Fruit fly (Drosophila melanogaster) whole organism, prepupa: ENCODE measurements around the gene CG44037.

ENCODE experiments used
- CG10669 ChIP-seq: fragments of 200-800 bp; sonication (Bioruptor generic); optimal IDR thresholded peaks from 3 replicates; lab custom pipeline; 2018; ENCODE audit warnings: missing biosample characterization, mild to moderate bottlenecking, missing genetic modification characterization, moderate library complexity
- CG11294 ChIP-seq: fragments of 200-800 bp; sonication (Bioruptor generic); IDR thresholded peaks from 2 replicates; pipeline ENCODE4 v1.3.6; 2022; ENCODE audit warnings: missing biosample characterization, missing genetic modification characterization
- CG11762 ChIP-seq: fragments of 200-800 bp; sonication (Bioruptor generic); optimal IDR thresholded peaks from 3 replicates; lab custom pipeline; 2016; ENCODE audit warnings: missing biosample characterization, missing genetic modification characterization; ENCODE audit not compliant: insufficient read depth
- CG1621 ChIP-seq: fragments of 200-800 bp; sonication (Bioruptor generic); optimal IDR thresholded peaks from 3 replicates; lab custom pipeline; 2018; ENCODE audit warnings: missing biosample characterization, mild to moderate bottlenecking, missing genetic modification characterization
- CG16779 ChIP-seq: fragments of 200-800 bp; sonication (Bioruptor generic); optimal IDR thresholded peaks from 3 replicates; lab custom pipeline; 2017; ENCODE audit warnings: missing biosample characterization, mild to moderate bottlenecking, missing genetic modification characterization
- CG32006 ChIP-seq: fragments of 200-800 bp; sonication (Bioruptor generic); optimal IDR thresholded peaks from 3 replicates; lab custom pipeline; 2017; ENCODE audit warnings: missing biosample characterization, mild to moderate bottlenecking, missing genetic modification characterization
- CG34406 ChIP-seq: fragments of 200-800 bp; sonication (Bioruptor generic); optimal IDR thresholded peaks from 3 replicates; lab custom pipeline; 2016; ENCODE audit warnings: missing biosample characterization, missing genetic modification characterization
- CG3919 ChIP-seq: fragments of 200-800 bp; sonication (Bioruptor generic); optimal IDR thresholded peaks from 3 replicates; lab custom pipeline; 2016; ENCODE audit warnings: missing biosample characterization, missing genetic modification characterization
- CG6163 ChIP-seq: fragments of 200-800 bp; sonication (Bioruptor generic); IDR thresholded peaks from 3 replicates; pipeline ENCODE4 v1.3.6; 2022; ENCODE audit warnings: missing biosample characterization, missing genetic modification characterization
- CG6276 ChIP-seq: fragments of 200-800 bp; sonication (Bioruptor generic); optimal IDR thresholded peaks from 2 replicates; lab custom pipeline; 2017; ENCODE audit warnings: missing biosample characterization, mild to moderate bottlenecking, missing genetic modification characterization
- CG7368 ChIP-seq: fragments of 200-800 bp; sonication (Bioruptor generic); optimal IDR thresholded peaks from 3 replicates; lab custom pipeline; 2016; ENCODE audit warnings: missing biosample characterization, missing genetic modification characterization
- CG8119 ChIP-seq: fragments of 200-800 bp; sonication (Bioruptor generic); IDR thresholded peaks from 3 replicates; pipeline ENCODE4 v1.3.6; 2022; ENCODE audit warnings: missing biosample characterization, missing genetic modification characterization
- CG8632 ChIP-seq: fragments of 200-800 bp; sonication (Bioruptor generic); optimal IDR thresholded peaks from 3 replicates; lab custom pipeline; 2016; ENCODE audit warnings: missing biosample characterization, missing genetic modification characterization
- CG9139 ChIP-seq: fragments of 200-800 bp; sonication (Bioruptor generic); optimal IDR thresholded peaks from 3 replicates; lab custom pipeline; 2017; ENCODE audit warnings: missing biosample characterization, mild to moderate bottlenecking, missing genetic modification characterization
- Eip75B ChIP-seq: fragments of 200-800 bp; sonication (Bioruptor generic); optimal IDR thresholded peaks from 3 replicates; lab custom pipeline; 2016; ENCODE audit warnings: missing biosample characterization, missing genetic modification characterization
- Eip78C ChIP-seq: fragments of 200-800 bp; sonication (Bioruptor generic); peaks from one replicate; lab custom pipeline; 2016; ENCODE audit warnings: missing biosample characterization, missing genetic modification characterization
- Ets21C ChIP-seq: fragments of 200-800 bp; sonication (Bioruptor generic); optimal IDR thresholded peaks from 3 replicates; lab custom pipeline; 2016; ENCODE audit warnings: missing biosample characterization, missing genetic modification characterization
- Lpt ChIP-seq: fragments of 200-800 bp; sonication (Bioruptor generic); optimal IDR thresholded peaks from 3 replicates; lab custom pipeline; 2016; ENCODE audit warnings: missing biosample characterization, missing genetic modification characterization
- Met ChIP-seq: fragments of 200-800 bp; sonication (Bioruptor generic); optimal IDR thresholded peaks from 3 replicates; lab custom pipeline; 2016; ENCODE audit warnings: missing biosample characterization, missing genetic modification characterization
- Sox102F ChIP-seq: fragments of 200-800 bp; sonication (Bioruptor generic); optimal IDR thresholded peaks from 2 replicates; lab custom pipeline; 2016; ENCODE audit warnings: missing biosample characterization, mild to moderate bottlenecking, missing genetic modification characterization
- Sox14 ChIP-seq: fragments of 200-800 bp; sonication (Bioruptor generic); optimal IDR thresholded peaks from 3 replicates; lab custom pipeline; 2016; ENCODE audit warnings: missing biosample characterization, missing genetic modification characterization
- achi ChIP-seq: fragments of 200-800 bp; sonication (Bioruptor generic); optimal IDR thresholded peaks from 3 replicates; lab custom pipeline; 2016; ENCODE audit warnings: missing biosample characterization, missing genetic modification characterization
- acj6 ChIP-seq: fragments of 200-800 bp; sonication (Bioruptor generic); optimal IDR thresholded peaks from 3 replicates; lab custom pipeline; 2016; ENCODE audit warnings: missing biosample characterization, missing genetic modification characterization
- cyc ChIP-seq: fragments of 200-800 bp; sonication (Bioruptor generic); optimal IDR thresholded peaks from 3 replicates; lab custom pipeline; 2016; ENCODE audit warnings: missing biosample characterization, missing genetic modification characterization
- dsx ChIP-seq: fragments of 200-800 bp; optimal IDR thresholded peaks from 3 replicates; lab custom pipeline; 2019; ENCODE audit warnings: missing biosample characterization, mild to moderate bottlenecking, missing genetic modification characterization, moderate library complexity; ENCODE audit not compliant: poor library complexity, severe bottlenecking
- eg ChIP-seq: fragments of 200-800 bp; sonication (Bioruptor generic); IDR thresholded peaks from 3 replicates; pipeline ENCODE4 v1.3.6; 2022; ENCODE audit warnings: missing biosample characterization, missing genetic modification characterization
- fd59A ChIP-seq: fragments of 200-800 bp; sonication (Bioruptor generic); optimal IDR thresholded peaks from 2 replicates; lab custom pipeline; 2017; ENCODE audit warnings: missing biosample characterization, mild to moderate bottlenecking, missing genetic modification characterization, missing genetic modification reagents
- fkh ChIP-seq: fragments of 200-800 bp; sonication (Bioruptor generic); optimal IDR thresholded peaks from 3 replicates; lab custom pipeline; 2017; ENCODE audit warnings: missing biosample characterization, mild to moderate bottlenecking, missing genetic modification characterization, moderate library complexity
- net ChIP-seq: fragments of 200-800 bp; sonication (Bioruptor generic); optimal IDR thresholded peaks from 3 replicates; lab custom pipeline; 2016; ENCODE audit warnings: missing biosample characterization, missing genetic modification characterization
- pdm3 ChIP-seq: fragments of 200-800 bp; sonication (Bioruptor generic); optimal IDR thresholded peaks from 3 replicates; lab custom pipeline; 2016; ENCODE audit warnings: missing biosample characterization, missing genetic modification characterization
- ss ChIP-seq, 2 experiments: fragments of 200-800 bp; sonication (Bioruptor generic); optimal IDR thresholded peaks; 2 replicates in 1 of 2; 3 replicates in 1 of 2; lab custom pipeline; 2017 to 2018; ENCODE audit warnings: mild to moderate bottlenecking in 2 of 2, missing biosample characterization in 2 of 2, missing genetic modification characterization in 2 of 2, moderate library complexity in 1 of 2
- svp ChIP-seq: fragments of 200-800 bp; sonication (Bioruptor generic); peaks from one replicate; lab custom pipeline; 2016; ENCODE audit warnings: missing biosample characterization, missing genetic modification characterization
- topi ChIP-seq: fragments of 200-800 bp; sonication (Bioruptor generic); optimal IDR thresholded peaks from 3 replicates; lab custom pipeline; 2016; ENCODE audit warnings: missing biosample characterization, missing genetic modification characterization

CG44037 gene

DNA sequence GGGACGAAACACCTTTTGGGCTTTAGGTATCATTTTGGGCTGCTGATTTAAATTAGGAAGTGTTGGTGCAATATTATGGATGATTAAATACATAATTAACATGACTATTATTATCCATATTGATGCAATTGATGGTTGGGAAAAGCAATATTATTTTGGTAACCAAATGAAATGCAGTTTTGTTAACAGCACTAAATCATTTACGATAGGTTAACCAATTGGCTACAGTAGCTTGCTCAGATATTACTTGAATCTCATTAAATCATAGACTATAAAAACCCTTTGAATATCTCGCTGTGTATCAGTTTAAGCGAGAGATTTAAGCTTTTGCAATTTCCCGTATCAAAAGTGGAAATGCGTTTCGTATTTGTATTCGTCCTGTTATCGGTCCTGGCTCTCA, 14.3 kb downstream of the CG44037 start, which contains the start of gene Sfp87B:
Gene Sfp87B, plus strand, starts transcription at position 301 of the 400 bp plus-strand sequence.
- no peak for TF ChIP-seq CG6276 (GFP tag; lab: Kevin White, UChicago)
- TF ChIP-seq Sox14 (GFP tag; lab: Kevin White, UChicago): no peak
- TF ChIP-seq fd59A (GFP tag; lab: Kevin White, UChicago): no peak
- TF ChIP-seq Met: no peak
- no peak for TF ChIP-seq cyc (GFP tag; lab: Kevin White, UChicago)
- TF ChIP-seq acj6: no peak
- no peak for TF ChIP-seq CG10669
- TF ChIP-seq Sox102F (GFP tag; lab: Kevin White, UChicago): no peak
- no peak for TF ChIP-seq CG11762 (GFP tag; lab: Kevin White, UChicago)
- no peak for TF ChIP-seq Lpt (GFP tag; lab: Kevin White, UChicago)

DNA sequence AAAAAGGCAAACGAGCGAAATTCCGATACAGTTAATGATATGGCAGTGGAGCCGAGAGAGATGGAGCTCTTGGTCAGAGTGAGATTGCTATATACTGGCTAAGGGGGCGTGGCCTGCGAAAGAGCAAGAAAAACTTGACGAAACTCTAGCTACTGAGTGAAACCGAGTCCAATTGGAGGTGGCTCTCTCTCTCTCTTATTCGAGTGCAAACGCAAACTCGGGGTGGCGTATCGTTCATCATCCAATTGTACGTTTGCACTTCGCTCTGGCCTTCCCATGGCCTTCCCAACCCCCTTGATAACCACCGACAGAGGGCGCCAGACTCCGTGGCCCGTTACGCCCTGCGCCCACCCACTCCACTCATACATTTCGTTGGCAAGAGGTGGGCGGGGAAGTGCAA, 20.5 kb downstream of the CG44037 start:
- no peak for TF ChIP-seq Ets21C
- no peak for TF ChIP-seq CG11294
- TF ChIP-seq CG7368: peak; percentile 32
- no peak for TF ChIP-seq achi (GFP tag; lab: Kevin White, UChicago)
- no peak for TF ChIP-seq CG32006
- TF ChIP-seq dsx (GFP tag; lab: Kevin White, UChicago): peak; percentile 17
- peak; percentile 100 for TF ChIP-seq svp (GFP tag; lab: Kevin White, UChicago)
- TF ChIP-seq CG8632 (GFP tag; lab: Kevin White, UChicago): no peak
- TF ChIP-seq CG34406 (GFP tag; lab: Kevin White, UChicago): no peak
- 0 out of 3 replicates have a peak, but pooled peaks have one; percentile 16 for TF ChIP-seq CG6163
- no peak for TF ChIP-seq CG3919 (GFP tag; lab: Kevin White, UChicago)
- no peak for TF ChIP-seq Eip78C

DNA sequence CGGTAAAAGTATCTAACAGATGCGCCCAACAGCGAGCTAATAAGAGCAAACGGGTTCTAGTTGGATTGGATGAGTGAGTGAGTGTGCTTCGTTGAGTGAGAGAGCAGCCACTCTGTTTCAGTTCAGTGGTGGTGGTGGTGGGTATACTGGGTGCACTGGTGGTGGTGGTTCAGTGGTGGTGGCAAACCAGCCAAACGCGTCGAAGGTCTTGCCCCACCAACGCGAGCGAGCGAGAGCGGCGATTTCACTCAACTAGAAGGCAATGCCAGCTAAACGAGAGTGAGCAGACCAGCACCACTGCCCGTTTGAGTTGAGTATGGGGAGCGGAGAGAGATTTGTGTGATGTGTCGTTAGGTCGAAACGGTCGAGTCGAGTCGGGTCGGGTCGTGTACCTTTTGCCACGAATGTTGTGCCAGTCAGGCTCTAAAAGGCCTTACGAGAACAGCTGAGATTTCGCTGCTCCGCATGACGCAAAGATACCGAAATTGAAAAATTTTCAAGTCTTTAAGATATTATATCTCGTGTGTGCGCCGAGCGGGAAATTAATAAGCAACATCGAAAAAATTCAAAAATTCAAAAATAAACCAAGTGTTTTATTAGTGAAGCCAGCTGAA, 22.3 kb downstream of the CG44037 start:
- TF ChIP-seq Eip78C: peak; percentile 79
- peak; percentile 20 for TF ChIP-seq CG9139 (GFP tag; lab: Kevin White, UChicago)
- TF ChIP-seq CG16779 (tag; lab: Kevin White, UChicago): peak; percentile 12
- no peak for TF ChIP-seq Met
- TF ChIP-seq CG11762 (GFP tag; lab: Kevin White, UChicago): no peak
- TF ChIP-seq ss (GFP tag; optimal IDR thresholded peaks at IDR 0.05; lab: Kevin White, UChicago): peak; percentile 8 to 30
- TF ChIP-seq Lpt (GFP tag; lab: Kevin White, UChicago): peak; percentile 3
- peak; percentile 14 for TF ChIP-seq CG3919 (GFP tag; lab: Kevin White, UChicago)
- peak; percentile 40 for TF ChIP-seq fkh (GFP tag; lab: Kevin White, UChicago)
- no peak for TF ChIP-seq topi (GFP tag; lab: Kevin White, UChicago)
- no peak for TF ChIP-seq pdm3 (GFP tag; lab: Kevin White, UChicago)
- TF ChIP-seq dsx (GFP tag; lab: Kevin White, UChicago): peak; percentile 21
- peak; percentile 27 for TF ChIP-seq net (GFP tag; lab: Kevin White, UChicago)
- TF ChIP-seq CG7368: peak; percentile 62
- TF ChIP-seq CG1621 (tag; lab: Kevin White, UChicago): peak; percentile 16
- peak; percentile 46; the same call in 2 of the 3 replicates for TF ChIP-seq CG8119
- peak; percentile 42; the same call in 1 of the 3 replicates for TF ChIP-seq eg (GFP tag; lab: Robert Waterston, UW)
- peak; percentile 7 for TF ChIP-seq Eip75B (GFP tag; lab: Kevin White, UChicago)
- peak; percentile 100 for TF ChIP-seq svp (GFP tag; lab: Kevin White, UChicago)

DNA sequence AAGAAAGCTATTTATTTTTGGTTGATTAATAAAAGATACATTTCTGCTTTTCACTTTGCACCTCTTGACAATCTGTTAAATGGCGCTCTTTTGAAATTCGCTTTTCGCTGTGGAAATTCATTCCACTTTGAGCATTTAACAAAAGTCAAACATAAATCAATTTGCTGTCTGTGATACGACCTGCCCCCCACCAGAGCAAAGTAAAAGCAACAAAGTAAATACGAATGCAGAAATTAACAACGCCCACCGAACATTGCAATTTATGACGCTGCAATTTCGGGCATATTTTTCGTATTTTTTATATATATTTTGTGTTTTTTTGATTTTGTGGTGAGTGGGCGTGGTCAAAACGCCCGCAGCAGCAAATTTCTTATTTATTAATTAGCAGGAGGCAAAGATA, 27.1 kb downstream of the CG44037 start:
- TF ChIP-seq CG34406 (GFP tag; lab: Kevin White, UChicago) (no peak), svp (GFP tag; lab: Kevin White, UChicago) (peak; percentile 96)
- TF ChIP-seq, all 60 proteins: peak for 1
